Worm (Caenorhabditis elegans) whole organism, L3 larva: ENCODE data around the gene C05E11.3.

Source experiments
- ceh-82 ChIP-seq: fragments of 150-350 bp; optimal IDR thresholded peaks from 2 replicates; lab custom pipeline; 2014; ENCODE audit warnings: missing biosample characterization, missing genetic modification characterization
- elt-1 ChIP-seq: fragments of 150-350 bp; optimal IDR thresholded peaks from 2 replicates; lab custom pipeline; 2014; ENCODE audit warnings: missing biosample characterization, missing genetic modification characterization
- mml-1 ChIP-seq: fragments of 150-350 bp; sonication (generic microtip); optimal IDR thresholded peaks from 3 replicates; lab custom pipeline; 2014; ENCODE audit warnings: missing biosample characterization, missing genetic modification characterization
- nfya-1 ChIP-seq: sonication (generic microtip); optimal IDR thresholded peaks from 2 replicates; lab custom pipeline; 2017; ENCODE audit warnings: missing genetic modification characterization, mild to moderate bottlenecking, missing compliant biosample characterization, antibody characterized with exemption, moderate library complexity; ENCODE audit not compliant: insufficient read depth
- nhr-237 ChIP-seq: fragments of 150-350 bp; optimal IDR thresholded peaks from 2 replicates; lab custom pipeline; 2014; ENCODE audit warnings: missing biosample characterization, missing genetic modification characterization
- pqm-1 ChIP-seq: fragments of 150-350 bp; optimal IDR thresholded peaks from 2 replicates; lab custom pipeline; 2017; ENCODE audit warnings: missing biosample characterization, missing genetic modification characterization, inconsistent platforms
- ztf-4 ChIP-seq: fragments of 150-350 bp; optimal IDR thresholded peaks from 2 replicates; lab custom pipeline; 2014; ENCODE audit warnings: missing biosample characterization, missing genetic modification characterization

DNA sequence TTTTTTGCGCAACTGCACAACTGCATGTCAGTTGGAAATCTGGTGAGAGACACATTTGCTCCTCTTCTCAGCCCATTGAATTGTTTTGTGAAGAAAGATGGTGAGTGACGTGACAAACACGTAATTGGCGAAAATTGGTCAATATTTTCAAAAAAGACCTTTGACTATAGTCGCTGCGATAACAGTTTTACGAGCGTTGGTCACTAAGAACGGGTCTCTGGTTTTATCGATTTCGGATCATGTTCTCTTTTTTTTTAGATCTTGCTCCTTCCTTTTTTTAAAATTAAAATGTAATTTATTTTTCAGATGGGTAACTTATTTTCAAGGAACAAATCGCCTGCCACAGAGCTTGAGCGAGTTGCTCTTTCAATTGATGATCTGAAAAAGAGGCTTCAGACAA lies 10.4 kb downstream of the C05E11.3 start, which contains the start of gene lnp-1:
- TF ChIP-seq pqm-1 (no peak), mml-1 (tag; lab: Kevin White, UChicago) (no peak), ztf-4 (tag; lab: Kevin White, UChicago) (no peak), ceh-82 (no peak), nhr-237 (no peak), nfya-1 (no peak), elt-1 (tag; lab: Kevin White, UChicago) (no peak)
